Fruit fly (Drosophila melanogaster) ovary, adult (tissue): ENCODE results near the gene CG5989.

ENCODE experiments used
- CG17801 ChIP-seq: fragments of 200-800 bp; optimal IDR thresholded peaks from 2 replicates; lab custom pipeline; 2019; ENCODE audit warnings: missing biosample characterization, mild to moderate bottlenecking, missing genetic modification characterization, moderate library complexity; ENCODE audit not compliant: partially characterized antibody

The CG5989 gene

DNA sequence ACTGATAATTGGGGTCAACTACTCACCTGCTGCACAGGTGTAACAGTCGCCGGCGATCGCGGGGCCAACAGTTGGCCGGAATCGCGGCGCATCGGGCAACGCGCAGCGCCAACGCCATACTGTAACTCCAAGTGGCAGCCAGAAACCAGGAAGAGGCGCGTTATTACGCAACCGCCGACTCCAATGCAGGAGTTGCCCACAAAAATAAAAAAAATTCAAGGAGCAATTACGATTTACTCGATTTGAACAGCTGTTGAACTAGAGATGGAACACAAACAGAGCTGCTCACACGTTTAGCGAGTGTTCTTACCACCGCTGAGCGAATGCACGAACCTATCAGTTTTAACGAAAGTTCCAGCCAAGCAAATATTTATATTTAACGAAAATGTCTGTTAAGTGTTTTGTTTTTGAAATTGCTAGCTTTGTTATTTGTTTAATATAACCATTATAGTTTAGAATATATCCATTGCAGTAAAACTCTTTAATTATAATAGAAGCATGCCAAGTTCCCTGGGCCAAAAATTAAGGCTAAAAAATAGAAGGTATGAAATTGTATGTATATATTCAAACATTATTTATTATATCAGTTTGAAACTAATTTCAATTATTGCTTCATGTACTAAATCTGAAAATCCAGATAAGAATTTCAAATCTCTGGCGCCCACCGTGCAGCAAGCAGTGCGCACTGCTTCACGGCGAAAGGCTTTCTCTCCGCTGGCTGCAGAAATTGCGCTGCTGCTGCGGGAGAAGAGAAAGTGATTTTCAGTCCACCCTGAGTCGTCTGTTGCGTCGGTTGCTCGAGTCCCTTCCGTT, at the start of gene CG5989, which contains the start of gene CG6282:
Gene CG5989, minus strand, starts transcription at position 270 of the 813 bp plus-strand sequence.
Gene CG6282, plus strand, starts transcription at position 778 of the 813 bp plus-strand sequence.
- no peak for TF ChIP-seq CG17801 (GFP tag; lab: Kevin White, UChicago)

DNA sequence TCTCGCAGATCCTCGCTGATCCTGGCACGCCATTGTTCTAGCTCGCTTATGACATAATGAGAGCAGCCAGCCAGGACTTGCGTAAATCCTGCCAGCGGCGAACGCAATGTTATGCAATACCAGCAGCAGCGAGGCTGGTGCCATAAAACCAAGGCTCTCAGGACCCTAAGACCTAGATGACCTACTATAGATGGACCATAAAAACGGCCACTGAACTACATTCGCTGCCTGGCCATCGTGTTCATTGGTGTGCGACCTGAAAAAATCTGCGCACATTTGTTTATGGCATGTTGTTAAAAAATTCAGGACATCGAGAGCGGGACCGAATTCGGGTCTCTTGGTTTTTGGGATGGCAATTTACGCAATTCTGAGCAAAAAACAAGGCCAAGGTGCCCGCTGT, 49.6 kb upstream of the CG5989 start:
- TF ChIP-seq CG17801 (GFP tag; lab: Kevin White, UChicago), result no peak

DNA sequence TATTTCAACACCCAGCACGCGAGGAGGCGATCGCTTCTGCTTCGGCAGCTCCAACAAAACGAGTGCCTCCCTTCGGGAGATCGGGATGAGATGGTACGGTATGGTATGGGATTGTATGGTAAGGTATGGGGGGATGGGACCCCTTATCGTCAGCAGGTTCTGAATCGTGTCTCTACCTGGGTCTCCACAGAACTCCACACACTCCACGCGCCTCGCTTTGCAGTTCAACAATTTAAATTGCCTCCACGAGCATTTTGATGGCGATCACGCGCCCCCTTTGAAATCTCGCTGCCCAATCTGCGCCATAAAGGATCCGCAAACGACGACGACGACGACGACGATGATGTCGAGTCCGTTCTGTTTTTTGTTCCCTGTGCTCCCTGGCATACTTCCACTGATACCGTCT, 48.6 kb upstream of the CG5989 start:
- no peak for TF ChIP-seq CG17801 (GFP tag; lab: Kevin White, UChicago)

DNA sequence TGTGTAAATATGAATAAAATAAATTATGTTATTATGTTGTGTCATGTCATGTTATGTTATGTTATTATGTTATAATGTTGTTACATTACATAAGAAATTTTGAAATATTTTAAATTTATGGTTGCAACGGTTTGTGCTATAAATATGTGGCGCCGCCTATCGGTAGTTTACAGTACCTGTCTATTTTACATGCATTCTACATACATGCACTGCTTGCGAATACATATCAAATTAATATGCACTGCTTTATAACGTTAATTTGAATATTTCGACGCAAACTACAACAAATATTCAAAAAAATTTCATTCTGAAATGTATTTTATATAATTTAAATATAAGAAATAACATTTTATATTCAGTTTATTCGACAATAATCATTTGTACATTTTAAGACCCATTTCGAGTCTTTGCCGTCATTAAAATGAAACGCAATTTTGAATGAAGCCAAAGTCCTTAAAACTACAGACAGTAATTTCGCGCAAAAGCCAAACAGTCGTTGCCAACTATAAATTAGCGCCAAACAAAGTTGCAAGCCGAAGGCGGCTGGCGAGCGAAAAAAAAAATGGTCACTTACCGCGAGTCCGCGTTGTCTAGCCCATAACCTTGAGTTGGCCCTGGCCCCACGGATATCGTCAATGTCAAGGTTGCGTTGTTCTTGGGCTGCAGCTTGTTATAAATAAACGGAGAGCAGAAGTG, 48.1 kb upstream of the CG5989 start:
- no peak for TF ChIP-seq CG17801 (GFP tag; lab: Kevin White, UChicago)

DNA sequence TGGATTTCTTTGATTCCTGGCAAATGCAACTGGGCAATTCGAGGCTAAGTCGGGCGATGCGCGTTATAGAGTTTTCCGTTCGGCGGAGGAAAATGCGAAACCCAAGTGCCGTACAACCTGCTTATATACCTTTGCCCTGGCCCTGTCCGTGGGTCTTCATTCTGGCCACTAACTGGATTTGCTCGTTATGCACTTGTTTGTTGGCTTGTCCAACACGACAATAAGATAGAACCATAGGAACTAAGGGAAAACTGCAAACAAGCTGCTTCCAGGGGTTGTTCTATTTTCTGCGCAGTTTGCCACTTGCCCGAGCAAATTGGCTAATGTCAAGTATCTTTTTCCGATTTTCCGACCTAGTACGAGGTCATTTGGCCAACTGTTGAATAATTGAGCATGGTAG, 44.9 kb upstream of the CG5989 start, which contains the start of gene Arr2:
Gene Arr2, minus strand, starts transcription at position 101 of the 400 bp plus-strand sequence.
- no peak for TF ChIP-seq CG17801 (GFP tag; lab: Kevin White, UChicago)

DNA sequence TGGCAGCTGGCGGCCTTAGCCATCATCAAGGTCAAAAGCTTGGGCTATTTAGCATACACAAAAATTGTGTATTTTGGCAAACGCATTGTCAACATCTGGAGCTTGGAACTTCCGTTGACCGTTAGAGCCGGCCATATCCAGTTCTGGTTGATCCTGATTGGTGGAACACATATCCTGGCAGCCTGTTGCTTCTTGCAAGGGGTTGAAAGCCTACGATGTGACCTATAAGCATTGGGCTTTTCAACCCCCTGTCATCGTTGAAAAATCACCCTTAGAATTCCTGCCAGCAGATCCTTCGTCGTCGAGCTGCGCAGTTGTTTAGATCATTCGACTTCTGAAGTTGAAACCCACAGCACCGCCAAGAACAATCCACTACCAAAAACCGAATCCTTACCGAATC, 42.9 kb upstream of the CG5989 start, which contains the start of the genes CG13305 and Pex7:
Gene CG13305, minus strand, starts transcription at position 2 of the 400 bp plus-strand sequence.
Gene Pex7, plus strand, starts transcription at position 325 of the 400 bp plus-strand sequence.
- no peak for TF ChIP-seq CG17801 (GFP tag; lab: Kevin White, UChicago)

DNA sequence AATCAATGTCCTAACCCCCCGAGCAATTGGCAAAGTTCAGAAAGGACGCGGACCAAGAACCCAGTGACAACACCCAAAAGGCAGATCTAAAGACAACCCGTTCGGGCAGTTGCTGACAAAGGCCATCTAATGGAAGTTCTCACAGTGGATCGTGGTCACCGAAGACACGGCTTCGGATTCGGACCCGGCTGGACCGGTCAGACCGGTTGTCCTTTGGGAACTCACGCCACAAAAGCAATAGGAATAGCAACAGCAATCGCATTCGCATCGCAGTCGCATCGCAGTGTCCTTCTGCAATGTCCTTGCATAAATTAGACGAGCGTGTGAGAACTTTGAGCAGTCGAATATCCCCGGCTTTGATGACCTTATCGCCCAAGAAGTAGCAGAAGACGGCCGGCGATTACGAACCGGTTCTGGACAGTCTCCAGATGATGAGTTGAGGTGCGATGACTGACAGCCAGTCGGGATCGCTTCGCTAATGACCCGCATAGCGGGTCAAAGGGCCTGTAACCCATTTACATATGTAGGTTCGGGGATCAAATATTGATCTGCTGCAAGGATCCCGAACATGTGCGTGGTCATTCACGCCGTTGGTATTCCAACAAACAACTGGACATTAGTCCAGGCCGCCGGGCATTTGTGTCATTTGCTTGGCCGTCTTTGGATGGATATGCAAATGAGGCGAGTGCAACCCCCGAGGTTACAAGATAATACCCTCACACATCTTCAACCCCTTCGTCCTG, 40.0 kb upstream of the CG5989 start:
- no peak for TF ChIP-seq CG17801 (GFP tag; lab: Kevin White, UChicago)

DNA sequence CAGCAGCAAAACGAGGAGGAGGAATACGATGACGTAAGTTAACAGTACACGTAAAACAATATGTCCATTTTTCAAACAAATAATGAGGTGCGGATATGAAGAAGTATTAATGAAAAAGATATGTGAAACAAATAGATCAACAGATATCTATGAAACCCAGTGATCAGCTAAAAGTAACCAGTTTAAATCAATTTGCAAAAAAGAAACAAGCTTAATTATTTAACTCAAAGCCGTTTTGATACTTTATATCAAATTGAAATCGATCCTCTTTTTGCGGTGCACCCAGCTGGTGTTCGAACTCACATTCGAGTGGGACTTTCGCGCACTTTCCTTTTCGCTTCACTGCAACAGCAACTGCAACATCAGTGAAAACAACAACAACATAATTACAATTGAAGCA, 37.1 kb upstream of the CG5989 start:
- no peak for TF ChIP-seq CG17801 (GFP tag; lab: Kevin White, UChicago)

DNA sequence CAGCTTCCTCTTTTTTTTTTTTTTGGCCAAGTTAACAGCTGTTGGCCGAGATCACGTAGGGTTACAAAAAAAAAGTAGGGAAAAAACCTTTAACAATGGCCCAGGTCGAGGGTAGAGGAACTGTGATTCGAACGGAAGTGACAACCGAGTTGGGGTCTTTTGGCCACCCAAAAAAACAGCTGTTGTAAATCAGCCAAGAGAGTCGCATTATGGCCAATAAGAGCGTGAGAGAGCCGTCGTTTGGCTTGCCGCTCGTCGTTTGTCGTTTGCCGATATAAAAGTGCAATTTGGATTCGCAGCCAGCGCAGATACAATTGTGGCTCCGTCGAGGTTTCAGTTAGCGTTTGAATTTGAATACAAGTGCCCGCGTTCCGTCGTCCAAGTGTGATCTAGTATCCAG, 36.2 kb upstream of the CG5989 start, which contains the start of gene Cpr66D:
Gene Cpr66D, plus strand, starts transcription at position 301 of the 400 bp plus-strand sequence.
- no peak for TF ChIP-seq CG17801 (GFP tag; lab: Kevin White, UChicago)

DNA sequence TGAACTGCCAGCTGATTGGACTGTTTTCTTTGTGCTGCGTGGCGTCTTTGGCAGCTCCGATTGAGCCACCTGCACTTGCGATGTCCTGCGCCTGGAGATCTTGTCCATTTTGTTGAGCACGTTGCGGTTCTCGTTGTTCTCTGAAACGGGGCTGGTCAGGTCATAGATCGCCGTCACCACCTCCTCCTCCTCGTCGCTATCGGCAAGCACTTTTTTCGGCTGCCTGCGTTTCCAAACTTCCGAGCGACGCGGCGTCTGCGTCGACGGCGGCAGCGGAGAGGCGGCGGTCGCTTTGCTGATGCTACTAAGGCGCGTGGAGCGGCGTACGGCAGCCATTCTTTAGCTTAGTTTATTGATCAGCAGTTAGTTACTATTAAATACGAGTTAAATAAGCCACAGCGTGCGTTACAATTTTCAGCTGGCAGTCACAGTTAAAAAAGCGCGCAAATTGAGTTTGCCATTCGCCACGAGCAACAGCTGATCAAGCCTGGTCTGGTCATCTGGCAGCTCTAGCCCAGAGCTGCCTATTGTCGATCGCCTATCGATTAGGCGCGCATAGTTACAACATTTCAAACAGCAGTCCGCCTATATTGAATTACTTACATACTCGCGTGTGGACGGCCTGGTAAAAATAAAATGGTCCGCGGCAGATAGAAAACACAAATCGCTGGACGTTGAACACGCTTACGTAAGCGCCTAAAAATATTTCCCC, 29.8 kb upstream of the CG5989 start, which contains the start of gene Cdc6:
Gene Cdc6, minus strand, starts transcription at position 456 of the 712 bp plus-strand sequence.
- no peak for TF ChIP-seq CG17801 (GFP tag; lab: Kevin White, UChicago)

DNA sequence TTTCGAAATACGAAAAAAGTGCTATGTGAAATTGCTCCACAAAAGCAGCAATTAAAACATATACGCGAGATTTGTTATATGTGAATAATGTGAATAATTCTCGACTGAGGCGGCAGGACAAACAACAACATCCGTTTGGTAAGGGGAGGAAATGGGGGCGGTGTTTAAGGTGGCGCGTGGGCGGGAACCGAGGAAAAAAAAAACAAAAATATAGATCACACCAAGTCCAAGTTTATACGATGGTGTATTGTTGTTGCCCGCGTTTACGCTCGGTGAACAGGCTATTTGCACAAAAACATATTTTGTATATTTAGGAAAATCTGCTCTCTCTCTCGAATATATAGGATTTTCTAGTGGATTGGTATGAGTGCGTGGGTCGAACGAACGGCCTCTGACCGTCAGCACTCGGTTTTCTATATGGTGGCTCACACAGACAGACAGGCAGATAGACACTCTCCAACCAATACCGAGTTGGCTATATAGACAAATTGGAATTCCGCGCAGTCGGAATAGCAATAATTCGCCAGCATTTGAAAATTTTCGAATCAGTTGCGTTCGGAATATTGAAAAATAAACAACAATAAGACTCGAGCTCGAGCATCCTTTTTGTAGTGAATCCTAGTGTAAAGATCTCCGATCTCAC, 25.9 kb upstream of the CG5989 start:
- TF ChIP-seq CG17801 (GFP tag; lab: Kevin White, UChicago), result no peak

DNA sequence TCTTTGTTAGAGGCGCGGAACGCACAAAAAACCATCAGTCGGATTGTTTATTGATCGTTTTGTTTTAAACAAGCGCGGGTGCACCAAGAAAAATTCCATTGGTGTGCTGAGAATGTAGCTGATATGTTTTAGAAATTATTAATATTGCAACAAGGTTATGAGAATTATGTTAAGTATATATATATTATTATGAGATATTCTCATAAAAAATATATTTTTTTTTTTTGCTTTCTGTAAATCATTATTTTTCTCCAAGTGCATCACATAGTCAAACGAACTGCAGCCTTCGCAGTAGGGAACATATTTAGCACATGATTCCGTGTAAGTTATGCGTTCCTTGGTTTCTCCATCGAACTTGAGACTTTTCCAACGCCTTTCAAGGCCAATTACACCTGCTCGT, 25.0 kb upstream of the CG5989 start:
- TF ChIP-seq CG17801 (GFP tag; lab: Kevin White, UChicago), result no peak
